Fruit fly (Drosophila melanogaster) whole organism, wandering third instar larva: ENCODE measurements around the gene ex.

Experiments
- Abd-B ChIP-seq: fragments of >200 bp; optimal IDR thresholded peaks from 2 replicates; lab custom pipeline; 2017; ENCODE audit warnings: missing biosample characterization, missing genetic modification characterization
- CG32264 ChIP-seq: fragments of 200-800 bp; sonication (Bioruptor generic); optimal IDR thresholded peaks from 2 replicates; lab custom pipeline; 2016; ENCODE audit warnings: missing biosample characterization, missing genetic modification characterization
- CG9705 ChIP-seq: fragments of 200-800 bp; sonication (Bioruptor generic); optimal IDR thresholded peaks from 2 replicates; lab custom pipeline; 2018; ENCODE audit warnings: missing biosample characterization, mild to moderate bottlenecking, missing genetic modification characterization
- CrebA ChIP-seq: fragments of 200-800 bp; sonication (Bioruptor generic); optimal IDR thresholded peaks from 2 replicates; lab custom pipeline; 2016; ENCODE audit warnings: missing biosample characterization, mild to moderate bottlenecking, missing genetic modification characterization, borderline replicate concordance
- Dfd ChIP-seq: fragments of >200 bp; optimal IDR thresholded peaks from 2 replicates; lab custom pipeline; 2017; ENCODE audit warnings: missing biosample characterization, missing genetic modification characterization
- Dif ChIP-seq: fragments of 200-275, 200-300 bp; sonication (Bioruptor generic); optimal IDR thresholded peaks from 2 replicates; lab custom pipeline; 2018; ENCODE audit warnings: missing biosample characterization, missing genetic modification characterization; ENCODE audit not compliant: partially characterized antibody
- GATAd ChIP-seq: sonication (Bioruptor generic); optimal IDR thresholded peaks from 2 replicates; lab custom pipeline; 2016; ENCODE audit warnings: missing biosample characterization, missing genetic modification characterization
- HLH106 ChIP-seq: fragments of 200-800 bp; optimal IDR thresholded peaks from 3 replicates; lab custom pipeline; 2019; ENCODE audit warnings: missing biosample characterization, mild to moderate bottlenecking, missing genetic modification characterization, moderate library complexity
- Hnf4 ChIP-seq: fragments of 200-800 bp; sonication (Bioruptor generic); optimal IDR thresholded peaks from 2 replicates; lab custom pipeline; 2016; ENCODE audit warnings: missing biosample characterization, mild to moderate bottlenecking, missing genetic modification characterization
- Hr78 ChIP-seq: fragments of >200 bp; optimal IDR thresholded peaks from 2 replicates; lab custom pipeline; 2017; ENCODE audit warnings: missing biosample characterization, missing genetic modification characterization
- Hr83 ChIP-seq: fragments of 200-300 bp; sonication (Bioruptor generic); optimal IDR thresholded peaks from 2 replicates; lab custom pipeline; 2016; ENCODE audit warnings: missing biosample characterization, mild to moderate bottlenecking, missing genetic modification characterization, moderate library complexity; ENCODE audit not compliant: poor library complexity, severe bottlenecking
- Jra ChIP-seq: sonication (Bioruptor generic); optimal IDR thresholded peaks from 2 replicates; lab custom pipeline; 2016; ENCODE audit warnings: missing biosample characterization, missing genetic modification characterization
- Mio ChIP-seq: sonication (Bioruptor generic); optimal IDR thresholded peaks from 2 replicates; lab custom pipeline; 2016; ENCODE audit warnings: missing biosample characterization, missing genetic modification characterization
- Myc ChIP-seq: fragments of >200 bp; optimal IDR thresholded peaks from 2 replicates; lab custom pipeline; 2017
- N ChIP-seq: fragments of >200 bp; optimal IDR thresholded peaks from 2 replicates; lab custom pipeline; 2018; ENCODE audit warnings: missing biosample characterization, missing external identifiers, missing genetic modification characterization
- OdsH ChIP-seq: fragments of 200-800 bp; sonication (Bioruptor generic); optimal IDR thresholded peaks from 2 replicates; lab custom pipeline; 2016; ENCODE audit warnings: missing biosample characterization, mild to moderate bottlenecking, missing genetic modification characterization
- Rel ChIP-seq, 2 experiments: fragments of 200-800 bp; sonication (Bioruptor generic) in 1 of 2; optimal IDR thresholded peaks; 2 replicates in 1 of 2; 3 replicates in 1 of 2; lab custom pipeline; 2016 to 2019; ENCODE audit warnings: mild to moderate bottlenecking in 2 of 2, missing biosample characterization in 2 of 2, missing genetic modification characterization in 2 of 2, moderate library complexity in 1 of 2
- Sp1 ChIP-seq: fragments of 200-800 bp; sonication (Bioruptor generic); optimal IDR thresholded peaks from 3 replicates; lab custom pipeline; 2019; ENCODE audit warnings: missing biosample characterization, mild to moderate bottlenecking, missing genetic modification characterization, moderate library complexity
- Vsx2 ChIP-seq: fragments of 200-300, 225-300 bp; sonication (Bioruptor generic); optimal IDR thresholded peaks from 2 replicates; lab custom pipeline; 2018; ENCODE audit warnings: missing biosample characterization, missing genetic modification characterization; ENCODE audit not compliant: partially characterized antibody
- br ChIP-seq: fragments of 200-800 bp; sonication (Bioruptor generic); optimal IDR thresholded peaks from 2 replicates; lab custom pipeline; 2016; ENCODE audit warnings: missing biosample characterization, missing genetic modification characterization
- brk ChIP-seq: fragments of 200-800 bp; sonication (Bioruptor generic); optimal IDR thresholded peaks from 2 replicates; lab custom pipeline; 2016; ENCODE audit warnings: missing biosample characterization, mild to moderate bottlenecking, missing genetic modification characterization
- dl ChIP-seq, 2 experiments: fragments of 175-275, 200-275 bp in 1 of 2; fragments of 200-275 bp in 1 of 2; sonication (Bioruptor generic); optimal IDR thresholded peaks; lab custom pipeline; 2018; ENCODE audit warnings: mild to moderate bottlenecking in 2 of 2, missing biosample characterization in 2 of 2, missing genetic modification characterization in 2 of 2, moderate library complexity in 2 of 2; ENCODE audit not compliant: partially characterized antibody in 2 of 2, insufficient read depth in 1 of 2
- dmrt93B ChIP-seq: fragments of 200-800 bp; sonication (Bioruptor generic); optimal IDR thresholded peaks from 2 replicates; lab custom pipeline; 2018; ENCODE audit warnings: missing biosample characterization, mild to moderate bottlenecking, missing genetic modification characterization
- dsf ChIP-seq: sonication (Bioruptor generic); optimal IDR thresholded peaks from 2 replicates; lab custom pipeline; 2016; ENCODE audit warnings: missing biosample characterization, missing genetic modification characterization, borderline replicate concordance
- ey ChIP-seq: fragments of 200-800 bp; sonication (Bioruptor generic); optimal IDR thresholded peaks from 2 replicates; lab custom pipeline; 2016; ENCODE audit warnings: missing biosample characterization, missing genetic modification characterization
- foxo ChIP-seq, 2 experiments: fragments of 200-800 bp; sonication (Bioruptor generic); optimal IDR thresholded peaks; 2 replicates in 1 of 2; 3 replicates in 1 of 2; lab custom pipeline; 2016 to 2017; ENCODE audit warnings: missing biosample characterization in 2 of 2, missing genetic modification characterization in 2 of 2
- fru ChIP-seq: fragments of 200-800 bp; sonication (Bioruptor generic); optimal IDR thresholded peaks from 3 replicates; lab custom pipeline; 2016; ENCODE audit warnings: missing biosample characterization, mild to moderate bottlenecking, missing genetic modification characterization
- h ChIP-seq: fragments of 200-800 bp; sonication (Bioruptor generic); optimal IDR thresholded peaks from 3 replicates; lab custom pipeline; 2016; ENCODE audit warnings: missing biosample characterization, mild to moderate bottlenecking, missing genetic modification characterization
- jim ChIP-seq: fragments of 175-275, 200-325 bp; sonication (Bioruptor generic); optimal IDR thresholded peaks from 2 replicates; lab custom pipeline; 2016; ENCODE audit warnings: missing biosample characterization, mild to moderate bottlenecking, missing genetic modification characterization
- lola ChIP-seq: fragments of >200 bp; optimal IDR thresholded peaks from 2 replicates; lab custom pipeline; 2017; ENCODE audit warnings: missing biosample characterization, missing genetic modification characterization
- pan ChIP-seq: fragments of >200 bp; optimal IDR thresholded peaks from 2 replicates; lab custom pipeline; 2017
- psq ChIP-seq: fragments of 200-800 bp; sonication (Bioruptor generic); optimal IDR thresholded peaks from 3 replicates; lab custom pipeline; 2017; ENCODE audit warnings: missing biosample characterization, mild to moderate bottlenecking, missing genetic modification characterization, moderate library complexity
- rgr ChIP-seq: fragments of 200-800 bp; sonication (Bioruptor generic); optimal IDR thresholded peaks from 3 replicates; lab custom pipeline; 2016; ENCODE audit warnings: missing biosample characterization, mild to moderate bottlenecking, missing genetic modification characterization
- sage ChIP-seq: fragments of 200-800 bp; sonication (Bioruptor generic); optimal IDR thresholded peaks from 2 replicates; lab custom pipeline; 2016; ENCODE audit warnings: missing biosample characterization, mild to moderate bottlenecking, missing genetic modification characterization
- sv ChIP-seq: fragments of 200-800 bp; sonication (Bioruptor generic); optimal IDR thresholded peaks from 3 replicates; lab custom pipeline; 2016; ENCODE audit warnings: missing biosample characterization, missing genetic modification characterization
- tai ChIP-seq: sonication (Bioruptor generic); optimal IDR thresholded peaks from 2 replicates; lab custom pipeline; 2016; ENCODE audit warnings: missing biosample characterization, missing genetic modification characterization
- usp ChIP-seq: fragments of >200 bp; optimal IDR thresholded peaks from 2 replicates; lab custom pipeline; 2017; ENCODE audit warnings: missing biosample characterization, missing genetic modification characterization
- woc ChIP-seq: sonication (Bioruptor generic); optimal IDR thresholded peaks from 2 replicates; lab custom pipeline; 2016; ENCODE audit warnings: missing biosample characterization, mild to moderate bottlenecking, missing genetic modification characterization

ex gene

dm6 chr2L:480638-481399 lies 49.8 kb downstream of the ex start:
- TF ChIP-seq sv (GFP tag; lab: Kevin White, UChicago) (peak; percentile 100), Sp1 (GFP tag; lab: Kevin White, UChicago) (peak; percentile 100), lola (GFP tag; lab: Kevin White, UChicago) (peak; percentile 41), GATAd (GFP tag; lab: Kevin White, UChicago) (peak; percentile 98), HLH106 (tag; lab: Kevin White, UChicago) (peak; percentile 100), Jra (GFP tag; lab: Kevin White, UChicago) (peak; percentile 100), brk (GFP tag; lab: Kevin White, UChicago) (peak; percentile 99), dsf (peak; percentile 99), Vsx2 (GFP tag; lab: Kevin White, UChicago) (no peak), woc (GFP tag; lab: Kevin White, UChicago) (peak; percentile 100), usp (peak; percentile 31), OdsH (GFP tag; lab: Kevin White, UChicago) (peak; percentile 100), Dif (GFP tag; lab: Kevin White, UChicago) (peak; percentile 49), N (GFP tag; lab: Kevin White, UChicago) (no peak), foxo (GFP tag; optimal IDR thresholded peaks at IDR 0.05; lab: Kevin White, UChicago) (peak; percentile 100), rgr (GFP tag; lab: Kevin White, UChicago) (peak; percentile 100), pan (lab: Kevin White, UChicago) (peak; percentile 94), Hr78 (GFP tag; lab: Kevin White, UChicago) (no peak), br (GFP tag; lab: Kevin White, UChicago) (peak; percentile 100), Hnf4 (GFP tag; lab: Kevin White, UChicago) (peak; percentile 100), ey (GFP tag; lab: Kevin White, UChicago) (peak; percentile 100), Rel (GFP tag; optimal IDR thresholded peaks at IDR 0.05; lab: Kevin White, UChicago) (peak; percentile 100), Rel (tag; optimal IDR thresholded peaks at IDR 0.05; lab: Kevin White, UChicago) (peak; percentile 93), tai (GFP tag; lab: Kevin White, UChicago) (peak; percentile 100), Myc (lab: Kevin White, UChicago) (no peak), CG9705 (GFP tag; lab: Kevin White, UChicago) (peak; percentile 99), CrebA (GFP tag; lab: Kevin White, UChicago) (peak; percentile 99), Dfd (GFP tag; lab: Kevin White, UChicago) (peak; percentile 99), sage (GFP tag; lab: Kevin White, UChicago) (peak; percentile 99), jim (peak; percentile 89), dl (GFP tag; optimal IDR thresholded peaks at IDR 0.05; lab: Kevin White, UChicago; ENCODE audit: insufficient read depth in 1 of 2, partially characterized antibody in 2 of 2) (peak in 1 of 2 experiments; percentile 69), h (GFP tag; lab: Kevin White, UChicago) (peak; percentile 100), Abd-B (GFP tag; lab: Kevin White, UChicago) (no peak), psq (GFP tag; lab: Kevin White, UChicago) (peak; percentile 100), dmrt93B (GFP tag; lab: Kevin White, UChicago) (peak; percentile 100), Mio (GFP tag; lab: Kevin White, UChicago) (peak; percentile 98), Hr83 (GFP tag; lab: Kevin White, UChicago) (peak; percentile 94), fru (GFP tag; lab: Kevin White, UChicago) (peak; percentile 100), CG32264 (peak; percentile 100)

- TF ChIP-seq Hr78 (GFP tag; lab: Kevin White, UChicago) (no peak), Rel (GFP tag; optimal IDR thresholded peaks at IDR 0.05; lab: Kevin White, UChicago) (no peak), Rel (tag; optimal IDR thresholded peaks at IDR 0.05; lab: Kevin White, UChicago) (peak; percentile 52), Hr83 (GFP tag; lab: Kevin White, UChicago) (peak; percentile 47), ey (GFP tag; lab: Kevin White, UChicago) (no peak), sage (GFP tag; lab: Kevin White, UChicago) (no peak), jim (no peak), Hnf4 (GFP tag; lab: Kevin White, UChicago) (no peak), woc (GFP tag; lab: Kevin White, UChicago) (no peak), dsf (no peak)
Observed at dm6 chr2L:481400-481756, 50.4 kb downstream of the ex start.
